Fruit fly (Drosophila melanogaster) whole organism, embryonic: Measurements from ENCODE around the gene ClC-a.

Experiments
- Atf3 ChIP-seq: fragments of 200-800 bp; sonication (Bioruptor generic); optimal IDR thresholded peaks from 3 replicates; lab custom pipeline; 2016; ENCODE audit warnings: missing biosample characterization, missing genetic modification characterization
- Bteb2 ChIP-seq: fragments of 200-800 bp; sonication (Bioruptor generic); optimal IDR thresholded peaks from 2 replicates; lab custom pipeline; 2016; ENCODE audit warnings: missing biosample characterization, missing genetic modification characterization
- CG10462 ChIP-seq: fragments of 200-800 bp; sonication (Bioruptor generic); optimal IDR thresholded peaks from 2 replicates; lab custom pipeline; 2016; ENCODE audit warnings: missing biosample characterization, missing genetic modification characterization
- CG11723 ChIP-seq: fragments of 200-800 bp; sonication (Bioruptor generic); optimal IDR thresholded peaks from 2 replicates; lab custom pipeline; 2017; ENCODE audit warnings: missing biosample characterization, mild to moderate bottlenecking, missing genetic modification characterization
- CG14667 ChIP-seq: fragments of 200-800 bp; sonication (Bioruptor generic); IDR thresholded peaks from 2 replicates; pipeline ENCODE4 v1.3.6; 2022; ENCODE audit warnings: missing biosample characterization, missing genetic modification characterization
- CG14965 ChIP-seq: fragments of 200-800 bp; sonication (Bioruptor generic); optimal IDR thresholded peaks from 2 replicates; lab custom pipeline; 2016; ENCODE audit warnings: missing biosample characterization, missing genetic modification characterization, borderline replicate concordance
- CG15073 ChIP-seq: fragments of 200-800 bp; sonication (Bioruptor generic); optimal IDR thresholded peaks from 2 replicates; lab custom pipeline; 2016; ENCODE audit warnings: missing biosample characterization, missing genetic modification characterization
- CG17829 ChIP-seq: fragments of 200-800 bp; optimal IDR thresholded peaks from 2 replicates; lab custom pipeline; 2019; ENCODE audit warnings: missing biosample characterization, mild to moderate bottlenecking, missing genetic modification characterization, moderate library complexity
- CG18011 ChIP-seq: fragments of 200-800 bp; sonication (Bioruptor generic); optimal IDR thresholded peaks from 2 replicates; lab custom pipeline; 2017; ENCODE audit warnings: missing biosample characterization, missing genetic modification characterization, mild to moderate bottlenecking, moderate library complexity, missing genotype
- CG2129 ChIP-seq: fragments of 200-800 bp; sonication (Bioruptor generic); IDR thresholded peaks from 2 replicates; pipeline ENCODE4 v1.3.6; 2022; ENCODE audit warnings: missing biosample characterization, missing genetic modification characterization; ENCODE audit not compliant: partially characterized antibody
- CG30431 ChIP-seq: fragments of 200-800 bp; sonication (Bioruptor generic); optimal IDR thresholded peaks from 2 replicates; lab custom pipeline; 2017; ENCODE audit warnings: missing biosample characterization, missing genetic modification characterization
- CG34422 ChIP-seq: fragments of 200-800 bp; sonication (Bioruptor generic); IDR thresholded peaks from 3 replicates; pipeline ENCODE4 v1.3.6; 2022; ENCODE audit warnings: missing biosample characterization, missing genetic modification characterization
- CG3838 ChIP-seq: fragments of 200-800 bp; sonication (Bioruptor generic); optimal IDR thresholded peaks from 3 replicates; lab custom pipeline; 2016; ENCODE audit warnings: missing biosample characterization, missing genetic modification characterization
- CG4360 ChIP-seq: fragments of 200-800 bp; sonication (Bioruptor generic); IDR thresholded peaks from 2 replicates; pipeline ENCODE4 v1.3.6; 2022; ENCODE audit warnings: missing biosample characterization, missing genetic modification characterization
- CG7271 ChIP-seq: fragments of 200-800 bp; sonication (Bioruptor generic); optimal IDR thresholded peaks from 2 replicates; lab custom pipeline; 2018; ENCODE audit warnings: missing biosample characterization, mild to moderate bottlenecking, missing genetic modification characterization, moderate library complexity
- CG7556 ChIP-seq: fragments of 200-800 bp; sonication (Bioruptor generic); optimal IDR thresholded peaks from 2 replicates; lab custom pipeline; 2017; ENCODE audit warnings: missing biosample characterization, mild to moderate bottlenecking, missing genetic modification characterization
- CG8478 ChIP-seq: fragments of >200 bp; optimal IDR thresholded peaks from 2 replicates; lab custom pipeline; 2018
- CkIIα-i1 ChIP-seq: fragments of 200-800 bp; sonication (Bioruptor generic); IDR thresholded peaks from 2 replicates; pipeline ENCODE4 v1.3.6; 2022; ENCODE audit warnings: missing biosample characterization, missing genetic modification characterization
- Deaf1 ChIP-seq: fragments of 200-800 bp; optimal IDR thresholded peaks from 3 replicates; lab custom pipeline; 2019; ENCODE audit warnings: missing biosample characterization, mild to moderate bottlenecking, missing genetic modification characterization, moderate library complexity
- E2f1 ChIP-seq: fragments of 200-800 bp; sonication (Bioruptor generic); IDR thresholded peaks from 2 replicates; pipeline ENCODE4 v1.3.6; 2022; ENCODE audit warnings: missing biosample characterization, missing genetic modification characterization
- GATAe ChIP-seq: fragments of 200-800 bp; sonication (Bioruptor generic); conservative IDR thresholded peaks from 2 replicates; pipeline ENCODE4 v1.3.6; 2022; ENCODE audit warnings: missing biosample characterization, missing genetic modification characterization
- Hand ChIP-seq: fragments of 200-800 bp; sonication (Bioruptor generic); optimal IDR thresholded peaks from 2 replicates; lab custom pipeline; 2017; ENCODE audit warnings: mild to moderate bottlenecking, missing biosample characterization, missing genetic modification reagents, missing genetic modification characterization
- Hr3 ChIP-seq: fragments of 200-800 bp; sonication (Bioruptor generic); optimal IDR thresholded peaks from 3 replicates; lab custom pipeline; 2016; ENCODE audit warnings: missing biosample characterization, missing genetic modification characterization
- Hr51 ChIP-seq, 2 experiments: fragments of 200-800 bp; sonication (Bioruptor generic); optimal IDR thresholded peaks; 2 replicates in 1 of 2; 3 replicates in 1 of 2; lab custom pipeline; 2016 to 2018; ENCODE audit warnings: missing biosample characterization in 2 of 2, missing genetic modification characterization in 2 of 2, mild to moderate bottlenecking in 1 of 2, moderate library complexity in 1 of 2
- Lpt ChIP-seq: fragments of >200 bp; optimal IDR thresholded peaks from 2 replicates; lab custom pipeline; 2018; ENCODE audit warnings: missing biosample characterization, missing genetic modification characterization
- Myb ChIP-seq: fragments of 200-800 bp; sonication (Bioruptor generic); optimal IDR thresholded peaks from 2 replicates; lab custom pipeline; 2016; ENCODE audit warnings: missing biosample characterization, missing genetic modification characterization
- Nf-YB ChIP-seq: fragments of 200-800 bp; sonication (Bioruptor generic); optimal IDR thresholded peaks from 3 replicates; lab custom pipeline; 2019; ENCODE audit warnings: missing biosample characterization, mild to moderate bottlenecking, missing genetic modification characterization, moderate library complexity
- Rfx ChIP-seq: fragments of 200-800 bp; sonication (Bioruptor generic); IDR thresholded peaks from 2 replicates; pipeline ENCODE4 v1.3.6; 2022; ENCODE audit warnings: missing biosample characterization, missing genetic modification characterization
- Ssrp ChIP-seq: fragments of 200-800 bp; sonication (Bioruptor generic); optimal IDR thresholded peaks from 2 replicates; lab custom pipeline; 2018; ENCODE audit warnings: missing biosample characterization, mild to moderate bottlenecking, missing genetic modification characterization, moderate library complexity
- Usf ChIP-seq: fragments of 200-800 bp; sonication (Bioruptor generic); optimal IDR thresholded peaks from 2 replicates; lab custom pipeline; 2017; ENCODE audit warnings: missing genotype, missing biosample characterization, missing genetic modification characterization
- aop ChIP-seq: fragments of 200-800 bp; sonication (Bioruptor generic); IDR thresholded peaks from 2 replicates; pipeline ENCODE4 v1.3.6; 2022; ENCODE audit warnings: missing biosample characterization, missing genetic modification characterization
- ara ChIP-seq: fragments of 200-800 bp; sonication (Bioruptor generic); IDR thresholded peaks from 2 replicates; pipeline ENCODE4 v1.3.6; 2022; ENCODE audit warnings: missing biosample characterization, missing genetic modification characterization
- bsh ChIP-seq, 2 experiments: fragments of 200-800 bp; sonication (Bioruptor generic); optimal IDR thresholded peaks; 2 replicates each; lab custom pipeline; 2017 to 2018; ENCODE audit warnings: mild to moderate bottlenecking in 2 of 2, missing biosample characterization in 2 of 2, missing genetic modification characterization in 2 of 2, moderate library complexity in 1 of 2
- ewg ChIP-seq: fragments of 200-800 bp; sonication (Bioruptor generic); optimal IDR thresholded peaks from 3 replicates; lab custom pipeline; 2017; ENCODE audit warnings: mild to moderate bottlenecking, missing biosample characterization, missing genetic modification reagents, missing genetic modification characterization
- gce ChIP-seq: fragments of 200-800 bp; sonication (Bioruptor generic); IDR thresholded peaks from 3 replicates; pipeline ENCODE4 v1.3.6; 2022; ENCODE audit warnings: missing biosample characterization, missing genetic modification characterization
- h ChIP-seq: fragments of >200 bp; optimal IDR thresholded peaks from 2 replicates; lab custom pipeline; 2017
- ham ChIP-seq: fragments of 200-800 bp; sonication (Bioruptor generic); IDR thresholded peaks from 2 replicates; pipeline ENCODE4 v1.3.6; 2022; ENCODE audit warnings: missing biosample characterization, missing genetic modification characterization
- ind ChIP-seq: fragments of 200-800 bp; sonication (Bioruptor generic); optimal IDR thresholded peaks from 3 replicates; lab custom pipeline; 2016; ENCODE audit warnings: missing biosample characterization, missing genetic modification characterization
- kah ChIP-seq: fragments of 200-800 bp; sonication (Bioruptor generic); optimal IDR thresholded peaks from 2 replicates; lab custom pipeline; 2018; ENCODE audit warnings: missing biosample characterization, mild to moderate bottlenecking, missing genetic modification characterization
- knrl ChIP-seq: fragments of 200-800 bp; sonication (Bioruptor generic); IDR thresholded peaks from 3 replicates; pipeline ENCODE4 v1.3.6; 2022; ENCODE audit warnings: missing biosample characterization, missing genetic modification characterization; ENCODE audit not compliant: partially characterized antibody
- luna ChIP-seq: fragments of 200-800 bp; sonication (Bioruptor generic); optimal IDR thresholded peaks from 2 replicates; lab custom pipeline; 2016; ENCODE audit warnings: missing biosample characterization, missing genetic modification characterization
- mld ChIP-seq: fragments of 200-800 bp; sonication (Bioruptor generic); IDR thresholded peaks from 3 replicates; pipeline ENCODE4 v1.3.6; 2022; ENCODE audit warnings: missing biosample characterization, missing genetic modification characterization; ENCODE audit not compliant: partially characterized antibody
- nmo ChIP-seq: fragments of 200-800 bp; sonication (Bioruptor generic); optimal IDR thresholded peaks from 2 replicates; lab custom pipeline; 2018; ENCODE audit warnings: missing biosample characterization, mild to moderate bottlenecking, missing genetic modification characterization, moderate library complexity
- pfk ChIP-seq: fragments of 200-800 bp; sonication (Bioruptor generic); optimal IDR thresholded peaks from 2 replicates; lab custom pipeline; 2018; ENCODE audit warnings: missing biosample characterization, mild to moderate bottlenecking, missing genetic modification characterization, moderate library complexity
- psq ChIP-seq: fragments of 200-800 bp; sonication (Bioruptor generic); optimal IDR thresholded peaks from 2 replicates; lab custom pipeline; 2017; ENCODE audit warnings: missing biosample characterization, missing genetic modification characterization
- toy ChIP-seq: fragments of 200-800 bp; sonication (Bioruptor generic); IDR thresholded peaks from 2 replicates; pipeline ENCODE4 v1.3.6; 2022; ENCODE audit warnings: missing biosample characterization, missing genetic modification characterization
- tx ChIP-seq: fragments of 200-800 bp; sonication (Bioruptor generic); optimal IDR thresholded peaks from 2 replicates; lab custom pipeline; 2016; ENCODE audit warnings: missing biosample characterization, missing genetic modification characterization
- unpg ChIP-seq: fragments of 200-800 bp; sonication (Bioruptor generic); optimal IDR thresholded peaks from 3 replicates; lab custom pipeline; 2018; ENCODE audit warnings: missing biosample characterization, mild to moderate bottlenecking, missing genetic modification characterization, moderate library complexity
- vvl ChIP-seq: fragments of 200-800 bp; sonication (Bioruptor generic); IDR thresholded peaks from 2 replicates; pipeline ENCODE4 v1.3.6; 2022; ENCODE audit warnings: missing biosample characterization, missing genetic modification characterization
- zfh1 ChIP-seq: fragments of 200-800 bp; sonication (Bioruptor generic); IDR thresholded peaks from 3 replicates; pipeline ENCODE4 v1.3.6; 2022; ENCODE audit warnings: missing biosample characterization, missing genetic modification characterization

The ClC-a gene

DNA sequence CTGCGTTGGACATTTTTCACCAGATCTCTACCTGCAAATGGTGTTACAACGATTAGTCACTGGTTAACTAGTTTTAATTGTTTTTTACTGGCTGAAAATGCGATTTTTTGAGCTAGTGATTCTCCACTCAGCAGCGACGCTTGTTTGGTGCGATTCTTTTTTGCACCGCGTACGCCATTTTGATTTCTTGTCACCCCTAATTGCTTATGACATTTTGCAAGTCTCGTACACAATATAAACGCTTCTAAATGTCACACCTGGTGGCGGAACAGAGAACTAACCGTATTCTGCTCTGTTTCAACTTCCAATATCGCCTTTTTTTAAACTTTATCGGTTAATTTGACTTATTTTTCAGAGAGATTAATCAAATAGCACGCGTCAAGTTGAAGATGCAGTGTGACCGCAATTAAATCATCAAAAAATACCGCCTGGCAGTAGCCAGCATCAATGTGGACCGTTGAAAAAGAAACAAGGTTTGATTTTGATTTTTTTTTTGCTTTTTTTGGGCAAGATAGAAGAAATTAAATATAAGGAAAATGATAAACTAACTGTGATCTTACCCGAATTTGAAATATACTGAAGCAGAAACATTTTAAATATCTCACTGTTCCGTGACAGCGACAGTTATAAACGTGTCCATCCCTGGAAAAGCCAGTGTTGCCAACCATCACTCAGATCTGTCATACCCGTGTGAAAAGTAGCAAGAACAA lies 6.1 kb upstream of the ClC-a start, which contains the start of the genes COX5A and glo (continued):
- TF ChIP-seq mld (GFP tag; lab: Robert Waterston, UW) (no peak), CG10462 (GFP tag; lab: Kevin White, UChicago) (peak; percentile 66), Hr3 (GFP tag; lab: Kevin White, UChicago) (peak; percentile 83), CkIIα-i1 (GFP tag; lab: Robert Waterston, UW) (no peak), Usf (GFP tag; lab: Kevin White, UChicago) (no peak), CG34422 (GFP tag; lab: Robert Waterston, UW) (peak; percentile 76), gce (GFP tag; lab: Robert Waterston, UW) (no peak), ind (GFP tag; lab: Kevin White, UChicago) (peak; percentile 84), CG7271 (tag; lab: Kevin White, UChicago) (peak; percentile 80), psq (peak; percentile 40), CG18011 (peak; percentile 53), CG8478 (no peak), Hr51 (GFP tag; optimal IDR thresholded peaks at IDR 0.05; lab: Kevin White, UChicago) (peak; percentile 71 to 81), luna (GFP tag; lab: Kevin White, UChicago) (peak; percentile 68), CG15073 (GFP tag; lab: Kevin White, UChicago) (no peak), Nf-YB (GFP tag; lab: Kevin White, UChicago) (peak; percentile 38), tx (peak; percentile 57), CG2129 (GFP tag; lab: Robert Waterston, UW) (no peak), ham (peak; percentile 47; the same call in 1 of the 2 replicates), GATAe (GFP tag; lab: Robert Waterston, UW) (no peak), aop (GFP tag; lab: Robert Waterston, UW) (peak; percentile 58; the same call in 1 of the 2 replicates), CG17829 (tag; lab: Kevin White, UChicago) (peak; percentile 75), h (lab: Kevin White, UChicago) (no peak), Lpt (GFP tag; lab: Kevin White, UChicago) (no peak), Bteb2 (GFP tag; lab: Kevin White, UChicago) (peak; percentile 85), CG4360 (GFP tag; lab: Robert Waterston, UW) (no peak), zfh1 (GFP tag; lab: Robert Waterston, UW) (peak; percentile 81), ewg (GFP tag; lab: Kevin White, UChicago) (peak; percentile 55), CG14965 (GFP tag; lab: Kevin White, UChicago) (no peak), Rfx (GFP tag; lab: Robert Waterston, UW) (peak; percentile 88), toy (GFP tag; lab: Robert Waterston, UW) (no peak), knrl (GFP tag; lab: Robert Waterston, UW) (0 out of 3 replicates have a peak, but pooled peaks have one; percentile 37), CG11723 (GFP tag; lab: Kevin White, UChicago) (peak; percentile 28), kah (peak; percentile 1), Deaf1 (peak; percentile 28), CG3838 (GFP tag; lab: Kevin White, UChicago) (peak; percentile 27), nmo (GFP tag; lab: Kevin White, UChicago) (peak; percentile 85), vvl (GFP tag; lab: Robert Waterston, UW) (peak; percentile 89), CG30431 (GFP tag; lab: Kevin White, UChicago) (no peak), Ssrp (tag; lab: Kevin White, UChicago) (peak; percentile 45), Atf3 (GFP tag; lab: Kevin White, UChicago) (peak; percentile 74), pfk (GFP tag; lab: Kevin White, UChicago) (peak; percentile 92), CG7556 (GFP tag; lab: Kevin White, UChicago) (peak; percentile 49), ara (GFP tag; lab: Robert Waterston, UW) (peak; percentile 69), bsh (GFP tag; optimal IDR thresholded peaks at IDR 0.05; lab: Kevin White, UChicago) (peak; percentile 26 to 72), unpg (peak; percentile 74), Hand (GFP tag; lab: Kevin White, UChicago) (no peak), Myb (peak; percentile 85), E2f1 (GFP tag; lab: Robert Waterston, UW) (peak; percentile 39; the same call in 1 of the 2 replicates), CG14667 (GFP tag; lab: Robert Waterston, UW) (no peak)
